Worm (Caenorhabditis elegans): ENCODE results near the gene dolk-1.
"Not testable (repeated sequence)": the region's sequence is repeated elsewhere in the genome, so short reads cannot be mapped to it uniquely, and the experiment has no call there.

The dolk-1 gene

DNA sequence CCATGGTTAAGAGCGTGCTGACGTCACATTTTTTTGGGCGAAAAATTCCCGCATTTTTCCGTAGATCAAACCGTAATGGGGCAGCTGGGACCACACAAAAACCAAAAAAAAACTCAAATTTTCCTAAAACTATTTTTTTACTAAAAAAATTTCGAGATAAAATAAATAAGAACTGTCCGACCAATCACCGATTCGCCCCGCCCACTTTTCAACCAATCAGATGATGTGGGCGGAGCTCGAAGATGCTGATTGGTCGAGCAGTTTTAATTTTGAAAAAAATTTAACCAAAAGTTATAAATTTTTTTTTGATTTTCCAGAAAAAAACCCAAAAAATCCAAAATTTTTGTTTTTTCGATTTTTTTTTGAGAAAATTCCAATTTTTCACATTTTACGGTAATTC lies 33.4 kb downstream of the dolk-1 start:
- TF ChIP-seq F13C5.2 (tag; optimal IDR thresholded peaks at IDR 0.05) (no peak), B0310.2 (tag; optimal IDR thresholded peaks at IDR 0.05) (no peak), hnd-1 (tag; optimal IDR thresholded peaks at IDR 0.05) (no peak), scrt-1 (GFP tag; IDR thresholded peaks at IDR 0.05) (no peak), sea-1 (GFP tag; conservative IDR thresholded peaks at IDR 0.05) (no peak), tbx-11 (GFP tag; IDR thresholded peaks at IDR 0.05) (no peak), ceh-36 (tag; optimal IDR thresholded peaks at IDR 0.05) (no peak), aly-1 (tag; optimal IDR thresholded peaks at IDR 0.05) (no peak), ceh-13 (GFP tag; optimal IDR thresholded peaks at IDR 0.05) (no peak), hmg-4 (GFP tag; optimal IDR thresholded peaks at IDR 0.05) (no peak), hmbx-1 (tag; optimal IDR thresholded peaks at IDR 0.05) (no peak), ama-1 (optimal IDR thresholded peaks at IDR 0.05) (no peak), tbx-37 (GFP tag; conservative IDR thresholded peaks at IDR 0.05) (no peak), flt-1 (GFP tag; IDR thresholded peaks at IDR 0.05) (no peak), ets-7 (tag; optimal IDR thresholded peaks at IDR 0.05) (no peak)

DNA sequence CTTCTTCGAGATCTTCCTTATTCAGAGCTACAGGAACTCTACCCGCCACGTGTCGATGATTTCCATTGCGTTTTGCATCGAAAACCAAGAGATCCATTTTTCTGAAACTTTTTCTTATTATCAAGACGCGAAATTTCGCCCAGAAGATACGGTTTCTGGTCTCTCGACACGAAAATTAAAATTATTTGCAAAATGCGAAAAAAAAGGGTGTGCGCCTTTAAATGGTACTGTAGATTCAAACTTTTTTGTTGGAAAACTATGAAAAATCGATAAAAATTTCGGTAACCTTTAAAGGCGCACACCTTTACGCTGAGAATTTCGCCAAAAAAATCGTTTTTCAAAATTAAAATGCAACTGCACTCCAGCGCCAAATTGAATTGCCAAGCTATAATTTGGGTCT lies 35.3 kb downstream of the dolk-1 start, which contains the start of gene tsen-2:
Gene tsen-2 (minus strand): TSS at position 101 of the 400 bp plus-strand sequence.
- TF ChIP-seq tbx-11 (GFP tag; IDR thresholded peaks at IDR 0.05) (no peak), scrt-1 (GFP tag; IDR thresholded peaks at IDR 0.05) (no peak), sea-1 (GFP tag; conservative IDR thresholded peaks at IDR 0.05) (no peak), hmbx-1 (tag; optimal IDR thresholded peaks at IDR 0.05) (no peak)

DNA sequence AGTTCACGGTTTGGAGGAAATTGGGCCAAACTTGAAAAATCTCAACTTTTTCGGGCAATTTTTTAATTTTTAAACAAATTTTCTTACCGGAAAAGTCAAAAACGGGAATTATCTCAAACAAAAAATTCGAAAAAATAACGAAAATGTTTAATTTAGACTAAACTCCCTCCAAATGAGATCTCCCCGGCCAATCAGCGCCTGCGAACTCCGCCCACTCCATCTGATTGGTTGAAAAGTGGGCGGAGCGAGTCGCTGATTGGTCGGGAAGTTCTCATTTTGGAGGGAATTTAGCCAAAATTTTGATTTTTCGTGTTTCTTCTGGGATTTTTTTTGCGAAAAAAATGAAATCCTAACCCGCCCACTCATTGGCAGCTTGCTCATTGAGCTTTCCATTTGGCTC lies 36.8 kb downstream of the dolk-1 start:
- TF ChIP-seq B0310.2 (tag; optimal IDR thresholded peaks at IDR 0.05) (no peak), ama-1 (optimal IDR thresholded peaks at IDR 0.05) (no peak), sea-1 (GFP tag; conservative IDR thresholded peaks at IDR 0.05) (no peak), ets-7 (tag; optimal IDR thresholded peaks at IDR 0.05) (no peak), F13C5.2 (tag; optimal IDR thresholded peaks at IDR 0.05) (no peak), hnd-1 (tag; optimal IDR thresholded peaks at IDR 0.05) (no peak), tbx-11 (GFP tag; IDR thresholded peaks at IDR 0.05) (no peak), hmbx-1 (tag; optimal IDR thresholded peaks at IDR 0.05) (no peak), tra-4 (tag; optimal IDR thresholded peaks at IDR 0.05) (no peak), hmg-4 (GFP tag; optimal IDR thresholded peaks at IDR 0.05) (no peak), ceh-13 (GFP tag; optimal IDR thresholded peaks at IDR 0.05) (no peak)

DNA sequence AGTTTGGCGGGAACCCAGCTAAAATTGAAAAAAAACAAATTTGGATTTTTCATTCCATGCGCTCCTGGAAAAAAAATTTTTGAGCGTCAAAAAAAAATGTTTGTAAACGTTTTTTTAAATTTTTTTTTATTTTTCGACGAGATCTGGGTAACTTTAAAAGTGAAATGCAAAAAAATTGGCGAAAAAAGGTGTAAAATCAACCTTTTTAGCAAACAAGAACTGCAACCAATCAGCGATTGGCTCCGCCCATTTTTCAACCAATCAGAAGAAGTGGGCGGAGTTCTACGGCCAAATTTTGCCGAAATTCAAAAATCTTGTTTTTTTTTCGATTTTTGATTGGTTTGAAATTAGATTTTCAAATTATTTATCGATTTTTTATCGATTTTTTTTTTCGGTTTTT lies 37.9 kb downstream of the dolk-1 start:
- TF ChIP-seq hnd-1 (tag; optimal IDR thresholded peaks at IDR 0.05): no peak

DNA sequence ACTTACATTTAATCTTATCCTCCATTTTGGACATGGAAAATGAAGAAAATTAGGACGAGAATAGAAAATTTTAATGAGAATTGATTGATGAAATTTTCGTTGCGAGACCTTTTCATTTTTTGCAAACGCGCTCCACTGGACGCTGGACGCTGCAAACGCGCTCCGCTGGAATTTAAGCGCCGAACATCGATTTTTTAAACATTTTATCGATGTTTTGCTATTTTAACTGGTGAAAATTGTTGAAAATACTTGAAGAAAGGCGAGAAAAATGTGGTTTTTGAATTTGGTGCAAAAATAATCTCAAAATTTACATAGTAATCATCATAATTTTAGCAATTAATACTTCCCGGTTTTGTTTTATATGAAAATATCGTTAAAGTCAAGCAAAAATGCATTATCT lies 40.5 kb downstream of the dolk-1 start, which contains the start of gene Y56A3A.41:
Gene Y56A3A.41 (minus strand): TSS at position 101 of the 400 bp plus-strand sequence.
- no peak for TF ChIP-seq hmg-4 (GFP tag; optimal IDR thresholded peaks at IDR 0.05)
- TF ChIP-seq flt-1 (GFP tag; IDR thresholded peaks at IDR 0.05): no peak
- no peak for TF ChIP-seq sea-1 (GFP tag; conservative IDR thresholded peaks at IDR 0.05)
- TF ChIP-seq tra-4 (tag; optimal IDR thresholded peaks at IDR 0.05): no peak
- TF ChIP-seq hnd-1 (tag; optimal IDR thresholded peaks at IDR 0.05): no peak
- no peak for TF ChIP-seq ama-1 (optimal IDR thresholded peaks at IDR 0.05)
- TF ChIP-seq B0310.2 (tag; optimal IDR thresholded peaks at IDR 0.05): no peak
- no peak for TF ChIP-seq tbx-37 (GFP tag; conservative IDR thresholded peaks at IDR 0.05)
- no peak for TF ChIP-seq ets-7 (tag; optimal IDR thresholded peaks at IDR 0.05)
- no peak for TF ChIP-seq ceh-36 (tag; optimal IDR thresholded peaks at IDR 0.05)
- no peak for TF ChIP-seq F13C5.2 (tag; optimal IDR thresholded peaks at IDR 0.05)
- TF ChIP-seq aly-1 (tag; optimal IDR thresholded peaks at IDR 0.05): no peak
- no peak for TF ChIP-seq pes-1 (GFP tag; IDR thresholded peaks at IDR 0.05)
- no peak for TF ChIP-seq scrt-1 (GFP tag; IDR thresholded peaks at IDR 0.05)
- TF ChIP-seq hmbx-1 (tag; optimal IDR thresholded peaks at IDR 0.05): no peak
- no peak for TF ChIP-seq ceh-13 (GFP tag; optimal IDR thresholded peaks at IDR 0.05)
- no peak for TF ChIP-seq tbx-11 (GFP tag; IDR thresholded peaks at IDR 0.05)

DNA sequence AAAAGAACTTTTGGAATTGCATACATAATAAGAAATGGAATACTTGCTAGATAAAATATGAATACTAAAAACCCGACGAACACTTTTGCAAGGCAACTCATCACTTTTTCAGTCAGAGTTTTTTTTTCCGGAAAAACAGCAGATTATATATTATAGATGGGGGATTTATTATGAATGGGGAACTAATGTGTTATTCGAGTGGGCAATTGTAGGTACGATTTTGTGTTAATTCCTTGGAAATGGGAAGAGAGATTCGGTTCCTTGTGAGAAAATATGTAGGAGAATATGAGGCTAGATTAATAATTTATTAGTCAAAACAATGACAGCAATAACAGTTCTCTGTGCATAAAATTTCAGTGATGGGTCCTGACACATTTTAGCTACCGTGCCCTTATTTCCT lies 42.1 kb downstream of the dolk-1 start, which contains the start of gene faah-5:
Gene faah-5 (minus strand): TSS at position 101 of the 400 bp plus-strand sequence.
- no peak for TF ChIP-seq ama-1 (optimal IDR thresholded peaks at IDR 0.05)
- no peak for TF ChIP-seq aly-1 (tag; optimal IDR thresholded peaks at IDR 0.05)
- no peak for TF ChIP-seq pes-1 (GFP tag; IDR thresholded peaks at IDR 0.05)

DNA sequence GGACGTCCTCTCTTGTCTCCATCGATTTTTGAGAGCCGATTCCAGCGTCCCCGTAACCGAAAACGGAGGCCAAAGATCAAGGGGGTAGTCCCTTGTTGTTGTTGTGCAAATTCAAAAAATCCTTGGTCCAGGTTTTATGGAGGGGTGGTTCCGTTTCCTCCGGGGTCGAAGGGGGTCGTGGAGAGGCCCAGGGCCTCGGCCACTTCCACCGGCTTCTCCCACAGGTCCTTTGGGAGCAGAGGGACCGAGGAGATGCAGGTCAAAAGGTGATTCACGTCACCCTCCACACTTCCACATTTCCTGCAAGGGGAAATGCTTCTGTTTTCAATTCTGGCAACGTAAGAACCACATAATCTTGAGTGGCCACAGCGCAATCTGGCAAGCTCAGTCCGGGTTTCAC lies 49.7 kb downstream of the dolk-1 start, which contains the start of gene fbxb-22:
Gene fbxb-22 (minus strand): TSS at position 61 of the 400 bp plus-strand sequence.
- TF ChIP-seq ama-1 (optimal IDR thresholded peaks at IDR 0.05); ceh-36 (tag; optimal IDR thresholded peaks at IDR 0.05); ets-7 (tag; optimal IDR thresholded peaks at IDR 0.05): not testable (repeated sequence)

DNA sequence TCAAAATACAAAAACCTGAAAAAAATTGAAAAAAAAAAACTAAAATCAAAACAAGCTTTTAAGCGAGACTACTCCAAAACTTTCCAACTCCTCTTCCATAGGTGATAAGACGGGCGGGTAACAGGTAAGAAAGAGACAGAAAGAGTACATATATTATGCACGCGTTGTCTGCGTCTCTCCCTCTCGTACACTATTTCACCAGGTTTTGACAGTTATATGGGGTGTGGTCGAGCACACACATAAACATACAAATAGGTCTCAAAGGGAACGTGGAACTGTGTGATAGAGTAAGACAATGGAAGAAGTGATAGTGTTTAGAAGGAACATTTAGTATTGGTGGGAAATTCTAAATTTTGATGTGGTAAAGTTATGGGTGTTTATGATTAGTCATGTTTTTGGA lies 51.9 kb downstream of the dolk-1 start:
- TF ChIP-seq F13C5.2 (tag; optimal IDR thresholded peaks at IDR 0.05): no peak
- TF ChIP-seq sea-1 (GFP tag; conservative IDR thresholded peaks at IDR 0.05): no peak
- no peak for TF ChIP-seq hmg-4 (GFP tag; optimal IDR thresholded peaks at IDR 0.05)
- TF ChIP-seq ets-7 (tag; optimal IDR thresholded peaks at IDR 0.05): no peak
- TF ChIP-seq hnd-1 (tag; optimal IDR thresholded peaks at IDR 0.05): no peak
- no peak for TF ChIP-seq tbx-37 (GFP tag; conservative IDR thresholded peaks at IDR 0.05)
- no peak for TF ChIP-seq ceh-13 (GFP tag; optimal IDR thresholded peaks at IDR 0.05)
- no peak for TF ChIP-seq B0310.2 (tag; optimal IDR thresholded peaks at IDR 0.05)
- TF ChIP-seq pes-1 (GFP tag; IDR thresholded peaks at IDR 0.05): no peak
- TF ChIP-seq aly-1 (tag; optimal IDR thresholded peaks at IDR 0.05): no peak
